Worm (Caenorhabditis elegans) whole organism, young adult: ENCODE measurements around the gene F38B6.2.

Source experiments
- B0019.2 ChIP-seq: fragments of 200-800 bp; sonication (Bioruptor generic); conservative IDR thresholded peaks from 2 replicates; pipeline ENCODE4 v1.3.6; 2022; ENCODE audit warnings: missing genetic modification reagents, missing genetic modification characterization, missing compliant biosample characterization
- B0035.1 ChIP-seq: sonication (generic microtip); optimal IDR thresholded peaks from 2 replicates; lab custom pipeline; 2016; ENCODE audit warnings: missing genetic modification characterization, mild to moderate bottlenecking, missing compliant biosample characterization, missing genotype, missing genetic modification reagents
- F10E7.11 ChIP-seq: sonication (generic microtip); optimal IDR thresholded peaks from 2 replicates; lab custom pipeline; 2017; ENCODE audit warnings: mild to moderate bottlenecking, missing genetic modification characterization, moderate library complexity, missing compliant biosample characterization
- F22D6.2 ChIP-seq: sonication (generic microtip); optimal IDR thresholded peaks from 2 replicates; lab custom pipeline; 2016; ENCODE audit warnings: mild to moderate bottlenecking, missing genetic modification characterization, missing compliant biosample characterization
- F23B12.7 ChIP-seq: sonication (generic microtip); optimal IDR thresholded peaks from 2 replicates; lab custom pipeline; 2017; ENCODE audit warnings: missing genetic modification characterization, mild to moderate bottlenecking, missing compliant biosample characterization, antibody characterized with exemption, moderate library complexity; ENCODE audit not compliant: insufficient read depth
- K11D2.4 ChIP-seq: fragments of 200-800 bp; sonication (Bioruptor generic); IDR thresholded peaks from 2 replicates; pipeline ENCODE4 v1.3.6; 2022; ENCODE audit warnings: missing genetic modification reagents, missing genetic modification characterization, missing compliant biosample characterization
- K12H6.12 ChIP-seq: fragments of 200-800 bp; sonication (Bioruptor generic); optimal IDR thresholded peaks from 2 replicates; lab custom pipeline; 2018; ENCODE audit warnings: mild to moderate bottlenecking, missing genetic modification characterization, missing compliant biosample characterization
- T26A5.8 ChIP-seq: sonication (generic microtip); optimal IDR thresholded peaks from 2 replicates; lab custom pipeline; 2016; ENCODE audit warnings: missing genetic modification characterization, missing compliant biosample characterization
- Y79H2A.3 ChIP-seq: fragments of 200-800 bp; sonication (Bioruptor generic); conservative IDR thresholded peaks from 2 replicates; pipeline ENCODE4 v1.3.6; 2022; ENCODE audit warnings: missing genetic modification reagents, missing genetic modification characterization, missing compliant biosample characterization
- ama-1 ChIP-seq, 3 experiments: fragments of 150-350 bp in 1 of 3; sonication (generic microtip) in 2 of 3; optimal IDR thresholded peaks; 2 replicates each; lab custom pipeline; 2014 to 2018; ENCODE audit warnings: missing biosample characterization in 2 of 3, missing genetic modification characterization in 2 of 3, missing genetic modification reagents in 2 of 3
- aptf-3 ChIP-seq: fragments of 200-800 bp; sonication (Bioruptor generic); IDR thresholded peaks from 2 replicates; pipeline ENCODE4 v1.3.6; 2022; ENCODE audit warnings: missing genetic modification characterization, missing compliant biosample characterization
- attf-3 ChIP-seq: fragments of 200-800 bp; sonication (Bioruptor generic); conservative IDR thresholded peaks from 2 replicates; pipeline ENCODE4 v1.3.6; 2022; ENCODE audit warnings: missing genetic modification reagents, missing genetic modification characterization, missing compliant biosample characterization
- bed-1 ChIP-seq: fragments of 200-800 bp; sonication (Bioruptor generic); IDR thresholded peaks from 2 replicates; pipeline ENCODE4 v1.3.6; 2022; ENCODE audit warnings: missing genetic modification reagents, missing genetic modification characterization, missing compliant biosample characterization
- bed-2 ChIP-seq: fragments of 200-800 bp; sonication (Bioruptor generic); IDR thresholded peaks from 2 replicates; pipeline ENCODE4 v1.3.6; 2022; ENCODE audit warnings: missing genetic modification reagents, missing genetic modification characterization, missing compliant biosample characterization
- cebp-2 ChIP-seq: fragments of 200-800 bp; sonication (Bioruptor generic); IDR thresholded peaks from 2 replicates; pipeline ENCODE4 v1.3.6; 2022; ENCODE audit warnings: missing genetic modification characterization, missing compliant biosample characterization
- ceh-27 ChIP-seq: fragments of 200-800 bp; sonication (Bioruptor generic); optimal IDR thresholded peaks from 2 replicates; lab custom pipeline; 2018; ENCODE audit warnings: mild to moderate bottlenecking, missing genetic modification characterization, moderate library complexity, missing compliant biosample characterization
- ceh-58 ChIP-seq: fragments of 200-800 bp; sonication (Bioruptor generic); IDR thresholded peaks from 2 replicates; pipeline ENCODE4 v1.3.6; 2022; ENCODE audit warnings: missing genetic modification characterization, missing compliant biosample characterization
- dpl-1 ChIP-seq: fragments of 150-350 bp; optimal IDR thresholded peaks from 2 replicates; lab custom pipeline; 2014; ENCODE audit warnings: missing biosample characterization, missing genetic modification reagents, missing genetic modification characterization
- fkh-3 ChIP-seq: sonication (generic microtip); optimal IDR thresholded peaks from 2 replicates; lab custom pipeline; 2016; ENCODE audit warnings: mild to moderate bottlenecking, missing genetic modification characterization, missing compliant biosample characterization
- hlh-26 ChIP-seq: fragments of 200-800 bp; sonication (Bioruptor generic); conservative IDR thresholded peaks from 2 replicates; pipeline ENCODE4 v1.3.6; 2022; ENCODE audit warnings: missing genetic modification reagents, missing genetic modification characterization, missing compliant biosample characterization
- hmg-1.2 ChIP-seq: fragments of 200-800 bp; sonication (Bioruptor generic); IDR thresholded peaks from 2 replicates; pipeline ENCODE4 v1.3.6; 2022; ENCODE audit warnings: missing genetic modification reagents, missing genetic modification characterization, missing compliant biosample characterization
- hrde-1 ChIP-seq: sonication (generic microtip); optimal IDR thresholded peaks from 2 replicates; lab custom pipeline; 2016; ENCODE audit warnings: missing genetic modification characterization, mild to moderate bottlenecking, missing compliant biosample characterization, moderate library complexity, missing genotype, missing genetic modification reagents, borderline replicate concordance
- hsf-1 ChIP-seq: fragments of 200-800 bp; sonication (Bioruptor generic); IDR thresholded peaks from 2 replicates; pipeline ENCODE4 v1.3.6; 2022; ENCODE audit warnings: missing genetic modification reagents, missing genetic modification characterization, missing compliant biosample characterization
- lag-1 ChIP-seq: fragments of 200-800 bp; sonication (Bioruptor generic); IDR thresholded peaks from 2 replicates; pipeline ENCODE4 v1.3.6; 2022; ENCODE audit warnings: missing genetic modification reagents, missing genetic modification characterization, missing compliant biosample characterization
- lin-26 ChIP-seq: fragments of 200-800 bp; sonication (Bioruptor generic); IDR thresholded peaks from 2 replicates; pipeline ENCODE4 v1.3.6; 2022; ENCODE audit warnings: missing genetic modification reagents, missing genetic modification characterization, missing compliant biosample characterization
- lin-54 ChIP-seq: fragments of 200-800 bp; sonication (Bioruptor generic); optimal IDR thresholded peaks from 2 replicates; lab custom pipeline; 2018; ENCODE audit warnings: mild to moderate bottlenecking, missing genetic modification characterization, missing compliant biosample characterization
- mcd-1 ChIP-seq: fragments of 200-800 bp; sonication (Bioruptor generic); IDR thresholded peaks from 2 replicates; pipeline ENCODE4 v1.3.6; 2022; ENCODE audit warnings: missing genetic modification reagents, missing genetic modification characterization, missing compliant biosample characterization
- mes-4 ChIP-seq: sonication (generic microtip); optimal IDR thresholded peaks from 2 replicates; lab custom pipeline; 2016; ENCODE audit warnings: missing genotype, missing genetic modification characterization, missing compliant biosample characterization
- nhr-120 ChIP-seq: fragments of 200-800 bp; sonication (Bioruptor generic); IDR thresholded peaks from 2 replicates; pipeline ENCODE4 v1.3.6; 2022; ENCODE audit warnings: missing genetic modification characterization, missing compliant biosample characterization
- nhr-27 ChIP-seq: fragments of 200-800 bp; sonication (Bioruptor generic); optimal IDR thresholded peaks from 2 replicates; lab custom pipeline; 2018; ENCODE audit warnings: mild to moderate bottlenecking, missing genetic modification characterization, moderate library complexity, missing compliant biosample characterization
- pbrm-1 ChIP-seq: fragments of 200-800 bp; sonication (Bioruptor generic); IDR thresholded peaks from 2 replicates; pipeline ENCODE4 v1.3.6; 2022; ENCODE audit warnings: missing genetic modification reagents, missing genetic modification characterization, missing compliant biosample characterization
- rec-8 ChIP-seq, 2 experiments: sonication (generic microtip); optimal IDR thresholded peaks; 2 replicates each; lab custom pipeline; 2016; ENCODE audit warnings: mild to moderate bottlenecking in 2 of 2, missing genetic modification characterization in 2 of 2, missing genetic modification reagents in 2 of 2, missing genotype in 2 of 2, missing biosample characterization in 1 of 2, missing compliant biosample characterization in 1 of 2, moderate library complexity in 1 of 2
- snpc-3.4 ChIP-seq: sonication (generic microtip); optimal IDR thresholded peaks from 2 replicates; lab custom pipeline; 2017; ENCODE audit warnings: missing genetic modification characterization, mild to moderate bottlenecking, missing compliant biosample characterization, antibody characterized with exemption, moderate library complexity, missing genotype, missing genetic modification reagents
- somi-1 ChIP-seq: fragments of 200-800 bp; sonication (Bioruptor generic); optimal IDR thresholded peaks from 2 replicates; lab custom pipeline; 2018; ENCODE audit warnings: mild to moderate bottlenecking, missing genetic modification characterization, missing compliant biosample characterization
- sptf-2 ChIP-seq: fragments of 200-800 bp; sonication (Bioruptor generic); optimal IDR thresholded peaks from 2 replicates; lab custom pipeline; 2018; ENCODE audit warnings: mild to moderate bottlenecking, missing genetic modification characterization, missing compliant biosample characterization
- tlf-1 ChIP-seq: fragments of 200-800 bp; sonication (Bioruptor generic); optimal IDR thresholded peaks from 2 replicates; lab custom pipeline; 2018; ENCODE audit warnings: mild to moderate bottlenecking, missing genetic modification characterization, missing compliant biosample characterization
- unc-62 ChIP-seq: fragments of 150-350 bp; optimal IDR thresholded peaks from 2 replicates; lab custom pipeline; 2014; ENCODE audit warnings: missing biosample characterization, missing genetic modification reagents, missing genetic modification characterization
- zfh-2 ChIP-seq: fragments of 200-800 bp; sonication (Bioruptor generic); conservative IDR thresholded peaks from 2 replicates; pipeline ENCODE4 v1.3.6; 2022; ENCODE audit warnings: missing genetic modification reagents, missing genetic modification characterization, missing compliant biosample characterization
- ztf-18 ChIP-seq: sonication (generic microtip); optimal IDR thresholded peaks from 2 replicates; lab custom pipeline; 2016; ENCODE audit warnings: missing genotype, mild to moderate bottlenecking, missing genetic modification characterization, missing compliant biosample characterization
- ztf-22 ChIP-seq: fragments of 200-800 bp; sonication (Bioruptor generic); optimal IDR thresholded peaks from 2 replicates; lab custom pipeline; 2018; ENCODE audit warnings: mild to moderate bottlenecking, missing genetic modification characterization, moderate library complexity, missing compliant biosample characterization
- ztf-28 ChIP-seq: fragments of 200-800 bp; sonication (Bioruptor generic); IDR thresholded peaks from 2 replicates; pipeline ENCODE4 v1.3.6; 2022; ENCODE audit warnings: missing genetic modification reagents, missing genetic modification characterization, missing compliant biosample characterization
- ztf-3 ChIP-seq: fragments of 200-800 bp; sonication (Bioruptor generic); optimal IDR thresholded peaks from 2 replicates; lab custom pipeline; 2018; ENCODE audit warnings: mild to moderate bottlenecking, missing genetic modification characterization, missing compliant biosample characterization

F38B6.2 gene

DNA sequence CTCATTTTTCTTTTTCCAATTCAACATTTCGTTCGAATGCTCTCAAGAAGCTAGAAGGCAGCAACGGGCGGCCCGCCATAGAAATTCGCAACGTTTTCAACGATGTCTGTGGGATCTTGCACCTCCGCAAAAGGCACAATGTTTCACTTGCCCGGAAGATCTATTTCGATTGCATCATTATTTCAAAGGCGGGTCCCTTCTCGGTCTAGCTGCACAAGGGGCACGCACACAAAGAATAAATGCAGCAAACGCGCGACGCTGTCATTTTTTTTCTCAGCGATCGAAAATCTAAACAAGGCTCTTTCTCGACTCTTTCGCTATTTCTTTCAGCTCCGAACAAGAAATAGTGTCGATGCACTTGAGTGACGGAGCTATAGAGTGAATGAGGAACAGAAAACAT, 46.6 kb downstream of the F38B6.2 start:
- TF ChIP-seq rec-8 (tag; optimal IDR thresholded peaks at IDR 0.05; lab: Kevin White, UChicago) (no peak), pbrm-1 (0 out of 2 replicates have a peak, but pooled peaks have one; percentile 23), zfh-2 (GFP tag; lab: Robert Waterston, UW) (0 out of 2 replicates have a peak, but pooled peaks have one; percentile 26), cebp-2 (GFP tag; lab: Robert Waterston, UW) (0 out of 2 replicates have a peak, but pooled peaks have one; percentile 27), mcd-1 (GFP tag; lab: Robert Waterston, UW) (0 out of 2 replicates have a peak, but pooled peaks have one; percentile 17)

DNA sequence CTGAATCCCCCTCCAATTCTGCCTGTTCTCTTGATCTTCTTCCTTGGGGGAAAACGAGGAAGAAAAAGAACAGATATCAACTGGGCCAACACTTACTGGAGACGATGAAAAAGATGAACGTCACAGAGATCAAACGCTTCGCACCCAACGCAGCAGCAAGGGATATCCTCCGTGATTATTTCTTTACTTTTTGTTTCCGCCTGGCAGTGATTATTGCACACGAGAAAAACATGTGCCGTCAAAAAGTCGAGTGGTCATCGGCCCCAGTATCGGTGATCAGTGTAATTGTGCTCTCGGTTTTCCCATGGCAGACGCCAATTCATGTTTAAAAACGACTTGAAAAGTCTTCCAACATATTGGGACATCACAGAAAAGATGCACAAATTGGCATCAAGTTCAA, 47.2 kb downstream of the F38B6.2 start:
- TF ChIP-seq tlf-1 (GFP tag; lab: Kevin White, UChicago) = no peak
- peak; percentile 14 for TF ChIP-seq somi-1 (GFP tag; lab: Kevin White, UChicago)
- TF ChIP-seq hlh-26 = no peak
- TF ChIP-seq dpl-1 = no peak
- no peak for TF ChIP-seq F22D6.2 (tag; lab: Kevin White, UChicago)

DNA sequence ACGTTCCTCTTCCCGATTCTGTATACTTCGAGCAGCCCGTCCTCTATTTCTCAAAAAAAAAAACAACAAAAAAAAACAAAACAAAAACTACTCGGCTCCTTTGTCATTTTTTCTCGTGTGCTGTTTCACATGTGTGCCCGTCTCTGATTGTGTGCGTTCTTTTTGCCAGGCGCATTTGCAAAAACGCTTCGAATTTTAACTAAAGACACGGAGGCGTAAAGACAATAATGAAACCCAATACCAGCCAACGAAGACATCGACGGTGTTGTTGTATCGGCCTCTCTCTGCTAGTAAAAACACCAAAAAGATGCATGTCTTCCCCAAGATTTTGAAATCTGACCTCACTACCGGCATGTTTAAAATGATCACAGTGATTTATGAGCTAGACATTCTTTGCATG, 48.5 kb downstream of the F38B6.2 start:
- TF ChIP-seq hsf-1 (GFP tag; lab: Robert Waterston, UW) = no peak
- no peak for TF ChIP-seq lag-1
- no peak for TF ChIP-seq lin-54
- TF ChIP-seq ama-1 (optimal IDR thresholded peaks at IDR 0.05; lab: Kevin White, UChicago) = peak; percentile 55
- no peak for TF ChIP-seq ama-1 (GFP tag; optimal IDR thresholded peaks at IDR 0.05; lab: Kevin White, UChicago)

DNA sequence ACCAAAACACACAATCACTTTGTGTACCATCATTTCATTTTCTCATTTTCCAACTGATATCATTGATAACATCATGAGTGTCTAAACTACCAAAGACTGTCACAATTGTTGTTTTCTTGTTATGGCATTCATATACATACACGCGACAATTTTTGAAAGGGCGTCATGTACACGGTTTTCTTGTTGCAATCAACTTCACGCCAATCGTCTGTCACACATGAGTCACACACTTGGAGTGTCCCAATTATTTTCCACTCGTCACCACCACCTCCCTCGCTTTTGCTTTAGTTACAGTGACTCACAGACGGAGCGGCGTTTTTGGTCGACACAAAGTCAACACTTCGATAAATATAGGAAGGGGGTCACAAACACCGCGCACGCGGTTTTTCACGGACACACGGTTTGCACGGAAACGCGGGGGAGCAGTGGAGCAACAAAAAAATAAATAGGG, 49.6 kb downstream of the F38B6.2 start:
- TF ChIP-seq unc-62 (peak; percentile 77), mes-4 (tag; lab: Kevin White, UChicago) (no peak), F23B12.7 (tag; lab: Kevin White, UChicago) (no peak), lin-26 (GFP tag; lab: Robert Waterston, UW) (0 out of 2 replicates have a peak, but pooled peaks have one; percentile 13), ceh-58 (no peak), ceh-27 (GFP tag; lab: Kevin White, UChicago) (peak; percentile 26), Y79H2A.3 (GFP tag; lab: Robert Waterston, UW) (no peak), ama-1 (optimal IDR thresholded peaks at IDR 0.05; lab: Kevin White, UChicago) (no peak), ama-1 (GFP tag; optimal IDR thresholded peaks at IDR 0.05; lab: Kevin White, UChicago) (no peak), bed-1 (no peak), T26A5.8 (tag; lab: Kevin White, UChicago) (no peak), pbrm-1 (no peak), ztf-28 (GFP tag; lab: Robert Waterston, UW) (no peak), mcd-1 (GFP tag; lab: Robert Waterston, UW) (peak; percentile 39; the same call in 1 of the 2 replicates), aptf-3 (GFP tag; lab: Robert Waterston, UW) (no peak), K12H6.12 (tag; lab: Kevin White, UChicago) (peak; percentile 3), sptf-2 (GFP tag; lab: Kevin White, UChicago) (no peak), B0035.1 (tag; lab: Kevin White, UChicago) (no peak), snpc-3.4 (no peak), hrde-1 (tag; lab: Kevin White, UChicago) (no peak), K11D2.4 (GFP tag; lab: Robert Waterston, UW) (0 out of 2 replicates have a peak, but pooled peaks have one; percentile 16), F10E7.11 (no peak), bed-2 (no peak), ztf-3 (no peak), attf-3 (GFP tag; lab: Robert Waterston, UW) (no peak), nhr-120 (GFP tag; lab: Robert Waterston, UW) (no peak), lag-1 (no peak), fkh-3 (tag; lab: Kevin White, UChicago) (no peak), nhr-27 (tag; lab: Kevin White, UChicago) (no peak), ztf-18 (tag; lab: Kevin White, UChicago) (no peak), B0019.2 (GFP tag; lab: Robert Waterston, UW) (no peak), ztf-22 (GFP tag; lab: Kevin White, UChicago) (peak; percentile 48), hmg-1.2 (GFP tag; lab: Robert Waterston, UW) (0 out of 2 replicates have a peak, but pooled peaks have one; percentile 11)
